Fruit fly (Drosophila melanogaster): Measurements from ENCODE around the gene BicD.
A peak's percentile ranks its signal among the peaks of the same experiment; 100 is the strongest.

BicD gene

dm6 chr2L:17450505-17451415 lies 22.3 kb downstream of the BicD start (continued):
- peak; percentile 28 for TF ChIP-seq fd85E (GFP tag; optimal IDR thresholded peaks at IDR 0.05)
- TF ChIP-seq OdsH (GFP tag; optimal IDR thresholded peaks at IDR 0.05): peak; percentile 83
- peak; percentile 31 for TF ChIP-seq vri (GFP tag; optimal IDR thresholded peaks at IDR 0.05)
- peak; percentile 77 for TF ChIP-seq CG6792 (GFP tag; optimal IDR thresholded peaks at IDR 0.05)
- peak; percentile 77 for TF ChIP-seq Hr4 (GFP tag; optimal IDR thresholded peaks at IDR 0.05)
- TF ChIP-seq acj6 (GFP tag; optimal IDR thresholded peaks at IDR 0.05): peak; percentile 78
- TF ChIP-seq CG10631 (GFP tag; optimal IDR thresholded peaks at IDR 0.05): peak; percentile 71
- peak; percentile 82 for TF ChIP-seq Smox (GFP tag; optimal IDR thresholded peaks at IDR 0.05)
- TF ChIP-seq salr (GFP tag; optimal IDR thresholded peaks at IDR 0.05): peak; percentile 32 to 72
- TF ChIP-seq CG4318 (GFP tag; optimal IDR thresholded peaks at IDR 0.05): peak; percentile 47
- TF ChIP-seq fkh (GFP tag; optimal IDR thresholded peaks at IDR 0.05): peak; percentile 10
- TF ChIP-seq cyc (GFP tag; optimal IDR thresholded peaks at IDR 0.05): peak; percentile 65
- peak; percentile 72 for TF ChIP-seq Hr39 (GFP tag; optimal IDR thresholded peaks at IDR 0.05)
- peak; percentile 59 for TF ChIP-seq Ets21C (GFP tag; optimal IDR thresholded peaks at IDR 0.05)
- no peak for TF ChIP-seq Eip93F (GFP tag; optimal IDR thresholded peaks at IDR 0.05)
- TF ChIP-seq dsx (GFP tag; optimal IDR thresholded peaks at IDR 0.05; ENCODE audit: poor library complexity, severe bottlenecking): no peak
- peak; percentile 74 for TF ChIP-seq CG8632 (GFP tag; optimal IDR thresholded peaks at IDR 0.05)
- TF ChIP-seq svp (GFP tag): peak; percentile 88
- peak; percentile 62 for TF ChIP-seq CG16779 (tag; optimal IDR thresholded peaks at IDR 0.05)
- no peak for TF ChIP-seq Gug (GFP tag; IDR thresholded peaks at IDR 0.05)
- TF ChIP-seq dac (GFP tag; optimal IDR thresholded peaks at IDR 0.05): no peak
- no peak; the same call in 1 of the 2 replicates for TF ChIP-seq CG11294 (GFP tag; IDR thresholded peaks at IDR 0.05)
- peak; percentile 61 for TF ChIP-seq CG6808 (GFP tag; optimal IDR thresholded peaks at IDR 0.05)
- TF ChIP-seq ss (GFP tag; optimal IDR thresholded peaks at IDR 0.05): peak; percentile 3 to 58
- TF ChIP-seq CG7368 (GFP tag; optimal IDR thresholded peaks at IDR 0.05): peak; percentile 65
- peak; percentile 76 for TF ChIP-seq Sox14 (GFP tag; optimal IDR thresholded peaks at IDR 0.05)
- TF ChIP-seq CG11762 (GFP tag; optimal IDR thresholded peaks at IDR 0.05; ENCODE audit: insufficient read depth): peak; percentile 62
- TF ChIP-seq CG31627 (GFP tag; optimal IDR thresholded peaks at IDR 0.05): peak; percentile 70
- peak; percentile 49 for TF ChIP-seq CG8319 (GFP tag; optimal IDR thresholded peaks at IDR 0.05)
- TF ChIP-seq Sox15 (GFP tag; optimal IDR thresholded peaks at IDR 0.05): peak; percentile 53
- TF ChIP-seq net (GFP tag; optimal IDR thresholded peaks at IDR 0.05): peak; percentile 81
- TF ChIP-seq CG32006 (GFP tag; optimal IDR thresholded peaks at IDR 0.05): peak; percentile 80
- TF ChIP-seq Sox102F (GFP tag; optimal IDR thresholded peaks at IDR 0.05): peak; percentile 67
- TF ChIP-seq CG15336 (GFP tag; IDR thresholded peaks at IDR 0.05): no peak; the same call in 1 of the 2 replicates
- no peak; the same call in 2 of the 3 replicates for TF ChIP-seq CG6163 (GFP tag; IDR thresholded peaks at IDR 0.05)
- peak; percentile 78 for TF ChIP-seq pdm3 (GFP tag; optimal IDR thresholded peaks at IDR 0.05)
- TF ChIP-seq lz (GFP tag; optimal IDR thresholded peaks at IDR 0.05): peak; percentile 74
- TF ChIP-seq spab (GFP tag; optimal IDR thresholded peaks at IDR 0.05): peak; percentile 52
- peak; percentile 78 for TF ChIP-seq CG3919 (GFP tag; optimal IDR thresholded peaks at IDR 0.05)
- peak; percentile 78 for TF ChIP-seq Eip75B (GFP tag; optimal IDR thresholded peaks at IDR 0.05)
- TF ChIP-seq CG10669 (GFP tag; optimal IDR thresholded peaks at IDR 0.05): peak; percentile 71
